Fruit fly (Drosophila melanogaster) whole organism: ENCODE results near the gene DIP-theta.

Experiments
- CG8478 ChIP-seq: fragments of >200 bp; optimal IDR thresholded peaks from 2 replicates; lab custom pipeline; 2018; ENCODE audit warnings: inconsistent platforms
- Dll ChIP-seq: fragments of >200 bp; optimal IDR thresholded peaks from 2 replicates; lab custom pipeline; 2017
- EcR ChIP-seq, 2 experiments: fragments of >200 bp; optimal IDR thresholded peaks; 2 replicates each; lab custom pipeline; 2017; ENCODE audit warnings: missing biosample characterization in 2 of 2, missing genetic modification characterization in 2 of 2, missing genetic modification reagents in 2 of 2
- pan ChIP-seq: fragments of >200 bp; optimal IDR thresholded peaks from 2 replicates; lab custom pipeline; 2017
- psq ChIP-seq: fragments of >200 bp; optimal IDR thresholded peaks from 2 replicates; lab custom pipeline; 2017
- usp ChIP-seq: fragments of >200 bp; optimal IDR thresholded peaks from 2 replicates; lab custom pipeline; 2017; ENCODE audit warnings: missing biosample characterization, missing genetic modification characterization, mixed read lengths

dm6 chr2L:5617224-5617623 lies 41.1 kb downstream of the DIP-theta start:
- no peak for TF ChIP-seq CG8478 (lab: Kevin White, UChicago)
- TF ChIP-seq usp (GFP tag; lab: Kevin White, UChicago) = no peak
- no peak for TF ChIP-seq pan (lab: Kevin White, UChicago)
- TF ChIP-seq psq (lab: Kevin White, UChicago) = no peak
- no peak for TF ChIP-seq EcR (GFP tag; optimal IDR thresholded peaks at IDR 0.05; lab: Kevin White, UChicago)
- no peak for TF ChIP-seq Dll (lab: Kevin White, UChicago)
